Fruit fly (Drosophila melanogaster) whole organism, embryonic: ENCODE data around the gene Shawn.

Experiments
- Abd-B ChIP-seq: fragments of 200-800 bp; sonication (Bioruptor generic); optimal IDR thresholded peaks from 2 replicates; lab custom pipeline; 2018; ENCODE audit warnings: missing biosample characterization, mild to moderate bottlenecking, missing genetic modification characterization, moderate library complexity
- Aef1 ChIP-seq: fragments of 200-800 bp; sonication (Bioruptor generic); IDR thresholded peaks from 3 replicates; pipeline ENCODE4 v1.3.6; 2022; ENCODE audit warnings: missing biosample characterization, missing genetic modification characterization
- CG13296 ChIP-seq: fragments of 200-800 bp; sonication (Bioruptor generic); optimal IDR thresholded peaks from 3 replicates; lab custom pipeline; 2018; ENCODE audit warnings: missing biosample characterization, mild to moderate bottlenecking, missing genetic modification characterization
- CG14050 ChIP-seq: fragments of 200-800 bp; sonication (Bioruptor generic); IDR thresholded peaks from 3 replicates; pipeline ENCODE4 v1.3.6; 2022; ENCODE audit warnings: missing biosample characterization, missing genetic modification characterization
- CG15269 ChIP-seq: fragments of 200-800 bp; sonication (Bioruptor generic); optimal IDR thresholded peaks from 2 replicates; lab custom pipeline; 2018; ENCODE audit warnings: missing biosample characterization, mild to moderate bottlenecking, missing genetic modification characterization, moderate library complexity
- CG15696 ChIP-seq: fragments of 200-800 bp; sonication (Bioruptor generic); optimal IDR thresholded peaks from 2 replicates; lab custom pipeline; 2019; ENCODE audit warnings: missing biosample characterization, mild to moderate bottlenecking, missing genetic modification characterization, moderate library complexity
- CG1647 ChIP-seq: fragments of 200-800 bp; sonication (Bioruptor generic); optimal IDR thresholded peaks from 3 replicates; lab custom pipeline; 2016; ENCODE audit warnings: missing biosample characterization, missing genetic modification characterization
- CG16863 ChIP-seq: fragments of 200-800 bp; sonication (Bioruptor generic); optimal IDR thresholded peaks from 3 replicates; lab custom pipeline; 2016; ENCODE audit warnings: missing biosample characterization, missing genetic modification characterization
- CG2202 ChIP-seq: fragments of 200-800 bp; sonication (Bioruptor generic); optimal IDR thresholded peaks from 2 replicates; lab custom pipeline; 2018; ENCODE audit warnings: missing biosample characterization, mild to moderate bottlenecking, missing genetic modification characterization
- CG32772 ChIP-seq: fragments of 200-800 bp; sonication (Bioruptor generic); IDR thresholded peaks from 2 replicates; pipeline ENCODE4 v1.3.6; 2022; ENCODE audit warnings: missing biosample characterization, missing genetic modification characterization
- CG34376 ChIP-seq: fragments of 200-800 bp; sonication (Bioruptor generic); optimal IDR thresholded peaks from 2 replicates; lab custom pipeline; 2018; ENCODE audit warnings: missing biosample characterization, mild to moderate bottlenecking, missing genetic modification characterization
- CG3726 ChIP-seq: fragments of 200-800 bp; sonication (Bioruptor generic); IDR thresholded peaks from 3 replicates; pipeline ENCODE4, ENCODE4 v1.3.6; 2022; ENCODE audit warnings: missing biosample characterization, missing genetic modification characterization
- CG4328 ChIP-seq: fragments of 200-800 bp; sonication (Bioruptor generic); optimal IDR thresholded peaks from 3 replicates; lab custom pipeline; 2017; ENCODE audit warnings: missing biosample characterization, missing genetic modification reagents, missing genetic modification characterization
- CG4617 ChIP-seq: fragments of 200-800 bp; sonication (Bioruptor generic); optimal IDR thresholded peaks from 3 replicates; lab custom pipeline; 2016; ENCODE audit warnings: missing biosample characterization, missing genetic modification characterization, borderline replicate concordance
- CG4730 ChIP-seq: fragments of 200-800 bp; sonication (Bioruptor generic); IDR thresholded peaks from 2 replicates; pipeline ENCODE4 v1.3.6; 2022; ENCODE audit warnings: missing biosample characterization, missing genetic modification characterization
- CG4820 ChIP-seq: fragments of 200-800 bp; sonication (Bioruptor generic); optimal IDR thresholded peaks from 3 replicates; lab custom pipeline; 2016; ENCODE audit warnings: missing biosample characterization, missing genetic modification characterization
- CG6254 ChIP-seq: fragments of 200-800 bp; sonication (Bioruptor generic); optimal IDR thresholded peaks from 3 replicates; lab custom pipeline; 2017; ENCODE audit warnings: mild to moderate bottlenecking, missing biosample characterization, missing genetic modification reagents, missing genetic modification characterization
- CG7357 ChIP-seq: fragments of 200-800 bp; sonication (Bioruptor generic); IDR thresholded peaks from 3 replicates; pipeline ENCODE4 v1.3.6; 2022; ENCODE audit warnings: missing biosample characterization, missing genetic modification characterization
- CG7963 ChIP-seq: fragments of 200-800 bp; sonication (Bioruptor generic); IDR thresholded peaks from 3 replicates; pipeline ENCODE4 v1.3.6; 2022; ENCODE audit warnings: missing biosample characterization, missing genetic modification characterization; ENCODE audit not compliant: partially characterized antibody
- CHES-1-like ChIP-seq: fragments of 200-800 bp; sonication (Bioruptor generic); optimal IDR thresholded peaks from 2 replicates; lab custom pipeline; 2016; ENCODE audit warnings: missing biosample characterization, missing genetic modification characterization
- Chrac-16 ChIP-seq: fragments of 200-800 bp; sonication (Bioruptor generic); optimal IDR thresholded peaks from 3 replicates; lab custom pipeline; 2016; ENCODE audit warnings: missing biosample characterization, missing genetic modification characterization
- Dad ChIP-seq: fragments of 200-800 bp; sonication (Bioruptor generic); optimal IDR thresholded peaks from 3 replicates; lab custom pipeline; 2016; ENCODE audit warnings: missing biosample characterization, missing genetic modification characterization
- Doc3 ChIP-seq: fragments of 200-800 bp; sonication (Bioruptor generic); IDR thresholded peaks from 3 replicates; pipeline ENCODE4 v1.3.6; 2022; ENCODE audit warnings: missing biosample characterization, missing genetic modification characterization; ENCODE audit not compliant: partially characterized antibody
- Optix ChIP-seq: fragments of 200-800 bp; sonication (Bioruptor generic); IDR thresholded peaks from 3 replicates; pipeline ENCODE4 v1.3.6; 2022; ENCODE audit warnings: missing biosample characterization, missing genetic modification characterization
- Poxn ChIP-seq: fragments of 200-800 bp; sonication (Bioruptor generic); IDR thresholded peaks from 2 replicates; pipeline ENCODE4 v1.3.6; 2022; ENCODE audit warnings: missing biosample characterization, missing genetic modification characterization
- Rx ChIP-seq: fragments of 200-800 bp; sonication (Bioruptor generic); IDR thresholded peaks from 2 replicates; pipeline ENCODE4 v1.3.6; 2022; ENCODE audit warnings: missing biosample characterization, missing genetic modification characterization
- Sox100B ChIP-seq: fragments of 200-800 bp; sonication (Bioruptor generic); optimal IDR thresholded peaks from 3 replicates; lab custom pipeline; 2018; ENCODE audit warnings: missing biosample characterization, mild to moderate bottlenecking, missing genetic modification characterization
- Sox102F ChIP-seq: fragments of 200-800 bp; sonication (Bioruptor generic); optimal IDR thresholded peaks from 2 replicates; lab custom pipeline; 2018; ENCODE audit warnings: missing biosample characterization, mild to moderate bottlenecking, missing genetic modification characterization, moderate library complexity
- Stat92E ChIP-seq, 3 experiments: fragments of >200 bp in 2 of 3; fragments of 200-800 bp in 1 of 3; sonication (Bioruptor generic) in 1 of 3; optimal IDR thresholded peaks; 2 replicates each; lab custom pipeline; 2017 to 2019; ENCODE audit warnings: missing biosample characterization in 3 of 3, missing genetic modification characterization in 3 of 3, mild to moderate bottlenecking in 1 of 3, moderate library complexity in 1 of 3
- abd-A ChIP-seq: fragments of 200-800 bp; sonication (Bioruptor generic); optimal IDR thresholded peaks from 3 replicates; lab custom pipeline; 2019; ENCODE audit warnings: missing biosample characterization, mild to moderate bottlenecking, missing genetic modification characterization, moderate library complexity
- ac ChIP-seq: fragments of 200-800 bp; sonication (Bioruptor generic); optimal IDR thresholded peaks from 3 replicates; lab custom pipeline; 2017; ENCODE audit warnings: missing biosample characterization, mild to moderate bottlenecking, missing genetic modification characterization
- ato ChIP-seq: fragments of 200-800 bp; sonication (Bioruptor generic); IDR thresholded peaks from 2 replicates; pipeline ENCODE4 v1.3.6; 2022; ENCODE audit warnings: missing biosample characterization, missing genetic modification characterization; ENCODE audit not compliant: partially characterized antibody
- fd96Cb ChIP-seq: fragments of 200-800 bp; sonication (Bioruptor generic); optimal IDR thresholded peaks from 2 replicates; lab custom pipeline; 2018; ENCODE audit warnings: missing biosample characterization, mild to moderate bottlenecking, missing genetic modification characterization, moderate library complexity
- ftz-f1 ChIP-seq: fragments of 200-800 bp; sonication (Bioruptor generic); optimal IDR thresholded peaks from 2 replicates; lab custom pipeline; 2016; ENCODE audit warnings: missing biosample characterization, missing genetic modification characterization
- gcm ChIP-seq: fragments of 200-800 bp; sonication (Bioruptor generic); optimal IDR thresholded peaks from 2 replicates; lab custom pipeline; 2019; ENCODE audit warnings: missing biosample characterization, mild to moderate bottlenecking, missing genetic modification characterization, moderate library complexity
- gro ChIP-seq: fragments of 200-800 bp; sonication (Bioruptor generic); optimal IDR thresholded peaks from 2 replicates; lab custom pipeline; 2016; ENCODE audit warnings: missing biosample characterization, missing genetic modification characterization
- insv ChIP-seq, 2 experiments: fragments of 200-800 bp; sonication (Bioruptor generic); optimal IDR thresholded peaks; 3 replicates each; lab custom pipeline; 2016 to 2018; ENCODE audit warnings: missing biosample characterization in 2 of 2, missing genetic modification characterization in 2 of 2
- mirr ChIP-seq: fragments of 200-800 bp; sonication (Bioruptor generic); optimal IDR thresholded peaks from 3 replicates; lab custom pipeline; 2018; ENCODE audit warnings: missing biosample characterization, mild to moderate bottlenecking, missing genetic modification characterization
- nerfin-1 ChIP-seq: fragments of 200-800 bp; sonication (Bioruptor generic); optimal IDR thresholded peaks from 3 replicates; lab custom pipeline; 2019; ENCODE audit warnings: missing biosample characterization, mild to moderate bottlenecking, missing genetic modification characterization, moderate library complexity
- pzg ChIP-seq: fragments of 200-800 bp; sonication (Bioruptor generic); optimal IDR thresholded peaks from 3 replicates; lab custom pipeline; 2018; ENCODE audit warnings: missing biosample characterization, mild to moderate bottlenecking, missing genetic modification characterization, moderate library complexity
- scrt ChIP-seq: fragments of 200-800 bp; sonication (Bioruptor generic); optimal IDR thresholded peaks from 2 replicates; lab custom pipeline; 2018; ENCODE audit warnings: missing biosample characterization, mild to moderate bottlenecking, missing genetic modification characterization, moderate library complexity
- seq ChIP-seq: fragments of 200-800 bp; sonication (Bioruptor generic); IDR thresholded peaks from 2 replicates; pipeline ENCODE4 v1.3.6; 2022; ENCODE audit warnings: missing biosample characterization, missing genetic modification characterization
- sob ChIP-seq: fragments of 200-800 bp; sonication (Bioruptor generic); IDR thresholded peaks from 2 replicates; pipeline ENCODE4 v1.3.6; 2022; ENCODE audit warnings: missing biosample characterization, missing genetic modification characterization
- tgo ChIP-seq: fragments of 200-800 bp; sonication (Bioruptor generic); IDR thresholded peaks from 3 replicates; pipeline ENCODE4 v1.3.6; 2022; ENCODE audit warnings: missing biosample characterization, missing genetic modification characterization
- tll ChIP-seq, 2 experiments: fragments of 200-800 bp in 1 of 2; fragments of >200 bp in 1 of 2; sonication (Bioruptor generic) in 1 of 2; optimal IDR thresholded peaks; 2 replicates each; lab custom pipeline; 2017 to 2019; ENCODE audit warnings: missing biosample characterization in 2 of 2, missing genetic modification characterization in 2 of 2, mild to moderate bottlenecking in 1 of 2, moderate library complexity in 1 of 2
- tna ChIP-seq: fragments of 200-800 bp; sonication (Bioruptor generic); IDR thresholded peaks from 2 replicates; pipeline ENCODE4 v1.3.6; 2022; ENCODE audit warnings: missing biosample characterization, missing genetic modification characterization; ENCODE audit not compliant: partially characterized antibody
- toy ChIP-seq: fragments of 200-800 bp; sonication (Bioruptor generic); IDR thresholded peaks from 2 replicates; pipeline ENCODE4 v1.3.6; 2022; ENCODE audit warnings: missing biosample characterization, missing genetic modification characterization
- twi ChIP-seq: fragments of 200-800 bp; optimal IDR thresholded peaks from 2 replicates; lab custom pipeline; 2019; ENCODE audit warnings: missing biosample characterization, mild to moderate bottlenecking, missing genetic modification characterization, moderate library complexity
- vfl ChIP-seq: fragments of 200-800 bp; sonication (Bioruptor generic); optimal IDR thresholded peaks from 2 replicates; lab custom pipeline; 2016; ENCODE audit warnings: missing biosample characterization, missing genetic modification characterization
- zen ChIP-seq: fragments of 200-800 bp; sonication (Bioruptor generic); optimal IDR thresholded peaks from 3 replicates; lab custom pipeline; 2018; ENCODE audit warnings: missing biosample characterization, mild to moderate bottlenecking, missing genetic modification characterization, moderate library complexity

The Shawn gene

DNA sequence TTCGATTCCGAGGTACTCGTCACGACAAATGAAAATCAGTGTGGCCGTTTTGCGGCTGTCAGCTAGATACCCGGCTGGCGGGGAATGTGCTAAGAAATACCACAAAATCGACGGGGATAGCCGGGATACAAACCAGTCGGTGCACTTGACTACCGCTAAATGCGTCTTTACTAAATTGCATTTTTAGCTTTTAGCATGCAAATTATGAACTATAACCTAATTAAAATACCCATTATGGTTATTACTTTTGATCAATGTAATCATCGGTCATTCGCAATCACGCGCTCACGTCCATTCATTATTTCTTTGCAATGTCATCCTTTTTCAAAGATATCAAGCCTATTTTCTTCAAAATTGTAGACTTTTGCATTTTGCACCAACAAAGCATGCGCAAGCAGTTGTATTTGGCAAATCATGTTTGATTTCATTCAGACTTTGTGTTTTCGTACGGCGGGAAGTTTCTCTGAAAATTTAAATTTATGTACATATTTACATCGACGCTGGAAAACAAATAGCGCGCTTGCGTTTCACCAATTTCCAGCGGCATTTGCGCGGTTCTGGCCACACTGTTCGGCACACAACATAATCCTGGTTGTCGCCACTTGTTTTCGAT is 27.1 kb downstream of the Shawn start, which contains the start of gene Rcd-1 (continued):
- no peak for TF ChIP-seq tna (GFP tag; lab: Robert Waterston, UW)
- TF ChIP-seq ac (GFP tag; lab: Kevin White, UChicago) = no peak
- no peak for TF ChIP-seq CG15269 (tag; lab: Kevin White, UChicago)
- TF ChIP-seq abd-A (tag; lab: Kevin White, UChicago) = no peak
- no peak for TF ChIP-seq Chrac-16 (GFP tag; lab: Kevin White, UChicago)
- no peak for TF ChIP-seq nerfin-1 (tag; lab: Kevin White, UChicago)
- TF ChIP-seq CG4617 (GFP tag; lab: Kevin White, UChicago) = no peak
- no peak for TF ChIP-seq tgo (GFP tag; lab: Robert Waterston, UW)
- no peak for TF ChIP-seq CG15696 (tag; lab: Kevin White, UChicago)
- TF ChIP-seq CG16863 (GFP tag; lab: Kevin White, UChicago) = no peak
- no peak for TF ChIP-seq Stat92E (GFP tag; optimal IDR thresholded peaks at IDR 0.05; lab: Kevin White, UChicago)
- no peak for TF ChIP-seq CG3726 (GFP tag; lab: Robert Waterston, UW)
- TF ChIP-seq CG14050 (GFP tag; lab: Robert Waterston, UW) = no peak
- TF ChIP-seq CG4820 (GFP tag; lab: Kevin White, UChicago) = no peak
- no peak for TF ChIP-seq CG13296 (GFP tag; lab: Kevin White, UChicago)
- peak; percentile 16 for TF ChIP-seq CHES-1-like (GFP tag; lab: Kevin White, UChicago)
- TF ChIP-seq CG7963 (GFP tag; lab: Robert Waterston, UW) = no peak
- TF ChIP-seq ato = no peak
- TF ChIP-seq CG4328 (GFP tag; lab: Kevin White, UChicago) = no peak
- TF ChIP-seq toy (GFP tag; lab: Robert Waterston, UW) = no peak
- TF ChIP-seq ftz-f1 (GFP tag; lab: Kevin White, UChicago) = no peak
- no peak for TF ChIP-seq seq
- TF ChIP-seq Abd-B = no peak
- 0 out of 2 replicates have a peak, but pooled peaks have one; percentile 18 for TF ChIP-seq CG32772 (GFP tag; lab: Robert Waterston, UW)
- no peak for TF ChIP-seq Rx (GFP tag; lab: Robert Waterston, UW)
- no peak for TF ChIP-seq gro (GFP tag; lab: Kevin White, UChicago)
- TF ChIP-seq scrt (GFP tag; lab: Kevin White, UChicago) = no peak
- TF ChIP-seq Poxn (GFP tag; lab: Robert Waterston, UW) = no peak
- TF ChIP-seq fd96Cb (tag; lab: Kevin White, UChicago) = no peak
- no peak for TF ChIP-seq Dad
- no peak for TF ChIP-seq zen (tag; lab: Kevin White, UChicago)
- TF ChIP-seq pzg (GFP tag; lab: Kevin White, UChicago) = peak; percentile 81
- no peak for TF ChIP-seq CG7357 (GFP tag; lab: Robert Waterston, UW)
- no peak for TF ChIP-seq mirr
- TF ChIP-seq Aef1 (GFP tag; lab: Robert Waterston, UW) = no peak
- TF ChIP-seq tll (GFP tag; optimal IDR thresholded peaks at IDR 0.05; lab: Kevin White, UChicago) = no peak
- TF ChIP-seq sob (GFP tag; lab: Robert Waterston, UW) = no peak
- TF ChIP-seq CG6254 (GFP tag; lab: Kevin White, UChicago) = no peak
- no peak for TF ChIP-seq gcm (GFP tag; lab: Kevin White, UChicago)
- TF ChIP-seq Sox102F (GFP tag; lab: Kevin White, UChicago) = no peak
- TF ChIP-seq Sox100B (GFP tag; lab: Kevin White, UChicago) = no peak
- no peak for TF ChIP-seq CG2202 (tag; lab: Kevin White, UChicago)
- TF ChIP-seq CG4730 (GFP tag; lab: Robert Waterston, UW) = no peak
- TF ChIP-seq Doc3 (GFP tag; lab: Robert Waterston, UW) = no peak
- TF ChIP-seq CG1647 = no peak
- no peak for TF ChIP-seq insv (GFP tag; optimal IDR thresholded peaks at IDR 0.05; lab: Kevin White, UChicago)
- TF ChIP-seq Optix (GFP tag; lab: Robert Waterston, UW) = no peak
- TF ChIP-seq vfl = no peak
- no peak for TF ChIP-seq twi
- no peak for TF ChIP-seq CG34376 (GFP tag; lab: Kevin White, UChicago)
